Worm (Caenorhabditis elegans) whole organism, young adult: ENCODE measurements around the gene F38A6.5.
A peak's percentile ranks its signal among the peaks of the same experiment; 100 is the strongest.

Source experiments
- B0336.3 ChIP-seq: fragments of 200-800 bp; sonication (Bioruptor generic); IDR thresholded peaks from 2 replicates; pipeline ENCODE4 v1.3.6; 2022; ENCODE audit warnings: missing genetic modification characterization, missing compliant biosample characterization
- F10E7.11 ChIP-seq: sonication (generic microtip); optimal IDR thresholded peaks from 2 replicates; lab custom pipeline; 2017; ENCODE audit warnings: mild to moderate bottlenecking, missing genetic modification characterization, moderate library complexity, missing compliant biosample characterization
- F49E8.2 ChIP-seq: sonication (generic microtip); optimal IDR thresholded peaks from 3 replicates; lab custom pipeline; 2017; ENCODE audit warnings: missing genetic modification characterization, mild to moderate bottlenecking, missing compliant biosample characterization, antibody characterized with exemption, moderate library complexity; ENCODE audit not compliant: insufficient read depth
- F52B5.7 ChIP-seq: sonication (generic microtip); optimal IDR thresholded peaks from 2 replicates; lab custom pipeline; 2016; ENCODE audit warnings: mild to moderate bottlenecking, missing genetic modification characterization, missing compliant biosample characterization
- F57A8.1 ChIP-seq: fragments of 200-800 bp; sonication (Bioruptor generic); optimal IDR thresholded peaks from 2 replicates; lab custom pipeline; 2018; ENCODE audit warnings: mild to moderate bottlenecking, missing genetic modification characterization, moderate library complexity, missing compliant biosample characterization
- K11D2.4 ChIP-seq: fragments of 200-800 bp; sonication (Bioruptor generic); IDR thresholded peaks from 2 replicates; pipeline ENCODE4 v1.3.6; 2022; ENCODE audit warnings: missing genetic modification reagents, missing genetic modification characterization, missing compliant biosample characterization
- Y56A3A.18 ChIP-seq: fragments of 200-800 bp; sonication (Bioruptor generic); IDR thresholded peaks from 2 replicates; pipeline ENCODE4 v1.3.6; 2022; ENCODE audit warnings: missing genetic modification reagents, missing genetic modification characterization, missing compliant biosample characterization
- Y95B8A.8 ChIP-seq: fragments of 200-800 bp; sonication (Bioruptor generic); IDR thresholded peaks from 2 replicates; pipeline ENCODE4 v1.3.6; 2022; ENCODE audit warnings: missing genetic modification reagents, missing genetic modification characterization, missing compliant biosample characterization
- akir-1 ChIP-seq: fragments of 200-800 bp; sonication (Bioruptor generic); optimal IDR thresholded peaks from 2 replicates; lab custom pipeline; 2018; ENCODE audit warnings: mild to moderate bottlenecking, missing genetic modification characterization, moderate library complexity, missing compliant biosample characterization
- aptf-3 ChIP-seq: fragments of 200-800 bp; sonication (Bioruptor generic); IDR thresholded peaks from 2 replicates; pipeline ENCODE4 v1.3.6; 2022; ENCODE audit warnings: missing genetic modification characterization, missing compliant biosample characterization
- bed-2 ChIP-seq: fragments of 200-800 bp; sonication (Bioruptor generic); IDR thresholded peaks from 2 replicates; pipeline ENCODE4 v1.3.6; 2022; ENCODE audit warnings: missing genetic modification reagents, missing genetic modification characterization, missing compliant biosample characterization
- cebp-1 ChIP-seq, 2 experiments: fragments of 200-800 bp in 1 of 2; sonication (Bioruptor generic) in 1 of 2; sonication (generic microtip) in 1 of 2; IDR thresholded peaks in 1 of 2; optimal IDR thresholded peaks in 1 of 2; 2 replicates each; pipeline versions ENCODE4 v1.3.6 to Lab custom; 2017 to 2022; ENCODE audit warnings: missing compliant biosample characterization in 2 of 2, missing genetic modification characterization in 2 of 2, mild to moderate bottlenecking in 1 of 2, missing genetic modification reagents in 1 of 2, moderate library complexity in 1 of 2
- ceh-100 ChIP-seq: fragments of 200-800 bp; sonication (Bioruptor generic); IDR thresholded peaks from 2 replicates; pipeline ENCODE4 v1.3.6; 2022; ENCODE audit warnings: missing genetic modification reagents, missing genetic modification characterization, missing compliant biosample characterization
- ceh-40 ChIP-seq: fragments of 200-800 bp; sonication (Bioruptor generic); IDR thresholded peaks from 2 replicates; pipeline ENCODE4 v1.3.6; 2022; ENCODE audit warnings: missing genetic modification characterization, missing compliant biosample characterization
- ceh-58 ChIP-seq: fragments of 200-800 bp; sonication (Bioruptor generic); IDR thresholded peaks from 2 replicates; pipeline ENCODE4 v1.3.6; 2022; ENCODE audit warnings: missing genetic modification characterization, missing compliant biosample characterization
- dox-1 ChIP-seq: fragments of 200-800 bp; sonication (Bioruptor generic); IDR thresholded peaks from 2 replicates; pipeline ENCODE4 v1.3.6; 2022; ENCODE audit warnings: missing genetic modification reagents, missing genetic modification characterization, missing compliant biosample characterization
- dpff-1 ChIP-seq: sonication (generic microtip); optimal IDR thresholded peaks from 2 replicates; lab custom pipeline; 2017; ENCODE audit warnings: mild to moderate bottlenecking, missing genetic modification characterization, missing compliant biosample characterization
- egrh-3 ChIP-seq: fragments of 200-800 bp; sonication (Bioruptor generic); IDR thresholded peaks from 2 replicates; pipeline ENCODE4 v1.3.6; 2022; ENCODE audit warnings: missing genetic modification reagents, missing genetic modification characterization, missing compliant biosample characterization
- ekl-4 ChIP-seq: fragments of 200-800 bp; sonication (Bioruptor generic); IDR thresholded peaks from 2 replicates; pipeline ENCODE4 v1.3.6; 2022; ENCODE audit warnings: missing genetic modification reagents, missing genetic modification characterization, missing compliant biosample characterization
- ets-4 ChIP-seq: fragments of 200-800 bp; sonication (Bioruptor generic); optimal IDR thresholded peaks from 2 replicates; lab custom pipeline; 2018; ENCODE audit warnings: mild to moderate bottlenecking, missing genetic modification characterization, missing compliant biosample characterization
- fkh-3 ChIP-seq: sonication (generic microtip); optimal IDR thresholded peaks from 2 replicates; lab custom pipeline; 2016; ENCODE audit warnings: mild to moderate bottlenecking, missing genetic modification characterization, missing compliant biosample characterization
- gei-17 ChIP-seq: fragments of 200-800 bp; sonication (Bioruptor generic); optimal IDR thresholded peaks from 2 replicates; lab custom pipeline; 2018; ENCODE audit warnings: mild to moderate bottlenecking, missing genetic modification characterization, missing compliant biosample characterization
- hlh-12 ChIP-seq: sonication (generic microtip); optimal IDR thresholded peaks from 2 replicates; lab custom pipeline; 2016; ENCODE audit warnings: missing genetic modification characterization, missing compliant biosample characterization
- hmg-1.2 ChIP-seq: fragments of 200-800 bp; sonication (Bioruptor generic); IDR thresholded peaks from 2 replicates; pipeline ENCODE4 v1.3.6; 2022; ENCODE audit warnings: missing genetic modification reagents, missing genetic modification characterization, missing compliant biosample characterization
- lin-35 ChIP-seq, 3 experiments: fragments of 150-350 bp in 2 of 3; sonication (generic microtip) in 1 of 3; optimal IDR thresholded peaks; 2 replicates each; lab custom pipeline; 2014 to 2018; ENCODE audit warnings: missing biosample characterization in 3 of 3, missing genetic modification characterization in 3 of 3, missing genetic modification reagents in 3 of 3
- lsy-27 ChIP-seq: sonication (generic microtip); optimal IDR thresholded peaks from 2 replicates; lab custom pipeline; 2017; ENCODE audit warnings: missing genetic modification characterization, mild to moderate bottlenecking, missing compliant biosample characterization, antibody characterized with exemption, missing genotype, borderline replicate concordance; ENCODE audit not compliant: insufficient read depth
- mxl-1 ChIP-seq: sonication (generic microtip); optimal IDR thresholded peaks from 2 replicates; lab custom pipeline; 2016; ENCODE audit warnings: missing genetic modification characterization, missing compliant biosample characterization
- nhr-120 ChIP-seq: fragments of 200-800 bp; sonication (Bioruptor generic); IDR thresholded peaks from 2 replicates; pipeline ENCODE4 v1.3.6; 2022; ENCODE audit warnings: missing genetic modification characterization, missing compliant biosample characterization
- pbrm-1 ChIP-seq: fragments of 200-800 bp; sonication (Bioruptor generic); IDR thresholded peaks from 2 replicates; pipeline ENCODE4 v1.3.6; 2022; ENCODE audit warnings: missing genetic modification reagents, missing genetic modification characterization, missing compliant biosample characterization
- repo-1 ChIP-seq: sonication (generic microtip); optimal IDR thresholded peaks from 2 replicates; lab custom pipeline; 2017; ENCODE audit warnings: mild to moderate bottlenecking, missing genetic modification characterization, missing compliant biosample characterization
- sdz-38 ChIP-seq: sonication (generic microtip); optimal IDR thresholded peaks from 2 replicates; lab custom pipeline; 2016; ENCODE audit warnings: missing genotype, missing genetic modification characterization, missing compliant biosample characterization
- somi-1 ChIP-seq: fragments of 200-800 bp; sonication (Bioruptor generic); optimal IDR thresholded peaks from 2 replicates; lab custom pipeline; 2018; ENCODE audit warnings: mild to moderate bottlenecking, missing genetic modification characterization, missing compliant biosample characterization
- sptf-2 ChIP-seq: fragments of 200-800 bp; sonication (Bioruptor generic); optimal IDR thresholded peaks from 2 replicates; lab custom pipeline; 2018; ENCODE audit warnings: mild to moderate bottlenecking, missing genetic modification characterization, missing compliant biosample characterization
- xnd-1 ChIP-seq: sonication (generic microtip); optimal IDR thresholded peaks from 2 replicates; lab custom pipeline; 2016; ENCODE audit warnings: missing genotype, missing genetic modification reagents, missing genetic modification characterization, missing compliant biosample characterization
- zfh-2 ChIP-seq: fragments of 200-800 bp; sonication (Bioruptor generic); conservative IDR thresholded peaks from 2 replicates; pipeline ENCODE4 v1.3.6; 2022; ENCODE audit warnings: missing genetic modification reagents, missing genetic modification characterization, missing compliant biosample characterization
- ztf-22 ChIP-seq: fragments of 200-800 bp; sonication (Bioruptor generic); optimal IDR thresholded peaks from 2 replicates; lab custom pipeline; 2018; ENCODE audit warnings: mild to moderate bottlenecking, missing genetic modification characterization, moderate library complexity, missing compliant biosample characterization
- ztf-25 ChIP-seq: fragments of 200-800 bp; sonication (Bioruptor generic); IDR thresholded peaks from 2 replicates; pipeline ENCODE4 v1.3.6; 2022; ENCODE audit warnings: missing genetic modification reagents, missing genetic modification characterization, missing compliant biosample characterization
- ztf-3 ChIP-seq: fragments of 200-800 bp; sonication (Bioruptor generic); optimal IDR thresholded peaks from 2 replicates; lab custom pipeline; 2018; ENCODE audit warnings: mild to moderate bottlenecking, missing genetic modification characterization, missing compliant biosample characterization

Gene F38A6.5

ce11 chrV:20785050-20785847, 11.7 kb upstream of the F38A6.5 start (continued):
- no peak for TF ChIP-seq F10E7.11 (tag; lab: Kevin White, UChicago)
- TF ChIP-seq, all 124 proteins: peak for 14

- 0 out of 2 replicates have a peak, but pooled peaks have one; percentile 27 for TF ChIP-seq ceh-58 (GFP tag; lab: Robert Waterston, UW)
- no peak for TF ChIP-seq ekl-4
- TF ChIP-seq sptf-2: no peak
- TF ChIP-seq ztf-22 (GFP tag; lab: Kevin White, UChicago): no peak
- no peak for TF ChIP-seq ztf-3 (GFP tag; lab: Kevin White, UChicago)
- no peak for TF ChIP-seq ceh-100 (GFP tag; lab: Robert Waterston, UW)
- no peak for TF ChIP-seq nhr-120 (GFP tag; lab: Robert Waterston, UW)
- no peak for TF ChIP-seq pbrm-1 (GFP tag; lab: Robert Waterston, UW)
- TF ChIP-seq ets-4: no peak
- no peak for TF ChIP-seq akir-1 (GFP tag; lab: Kevin White, UChicago)
- TF ChIP-seq egrh-3 (GFP tag; lab: Robert Waterston, UW): peak; percentile 50; the same call in 1 of the 2 replicates
- TF ChIP-seq repo-1 (tag; lab: Kevin White, UChicago): peak; percentile 36
- no peak for TF ChIP-seq bed-2 (GFP tag; lab: Robert Waterston, UW)
- peak; percentile 51 for TF ChIP-seq F52B5.7 (tag; lab: Kevin White, UChicago)
- no peak for TF ChIP-seq lsy-27 (tag; lab: Kevin White, UChicago)
- peak; percentile 19; the same call in 1 of the 2 replicates for TF ChIP-seq B0336.3 (GFP tag; lab: Robert Waterston, UW)
- no peak for TF ChIP-seq Y95B8A.8 (GFP tag; lab: Robert Waterston, UW)
- 0 out of 2 replicates have a peak, but pooled peaks have one; percentile 13 for TF ChIP-seq hmg-1.2
- TF ChIP-seq zfh-2 (GFP tag; lab: Robert Waterston, UW): peak; percentile 74
- no peak for TF ChIP-seq lin-35 (GFP tag; optimal IDR thresholded peaks at IDR 0.05; lab: Kevin White, UChicago)
- no peak for TF ChIP-seq dox-1 (GFP tag; lab: Robert Waterston, UW)
- TF ChIP-seq F57A8.1: no peak
- TF ChIP-seq sdz-38 (tag; lab: Kevin White, UChicago): no peak
- no peak for TF ChIP-seq gei-17 (GFP tag; lab: Kevin White, UChicago)
- TF ChIP-seq somi-1 (GFP tag; lab: Kevin White, UChicago): no peak
- no peak for TF ChIP-seq xnd-1 (tag; lab: Kevin White, UChicago)
- no peak for TF ChIP-seq K11D2.4 (GFP tag; lab: Robert Waterston, UW)
- TF ChIP-seq F49E8.2: no peak
- no peak for TF ChIP-seq hlh-12 (tag; lab: Kevin White, UChicago)
- TF ChIP-seq ceh-40 (GFP tag; lab: Robert Waterston, UW): no peak
- TF ChIP-seq fkh-3 (tag; lab: Kevin White, UChicago): no peak
- no peak for TF ChIP-seq dpff-1 (tag; lab: Kevin White, UChicago)
- TF ChIP-seq mxl-1 (tag; lab: Kevin White, UChicago): no peak
- 0 out of 2 replicates have a peak, but pooled peaks have one; percentile 27 for TF ChIP-seq Y56A3A.18 (GFP tag; lab: Robert Waterston, UW)
- no peak for TF ChIP-seq cebp-1 (GFP tag; IDR thresholded peaks at IDR 0.05; lab: Robert Waterston, UW)
- peak; percentile 26 for TF ChIP-seq cebp-1 (tag; optimal IDR thresholded peaks at IDR 0.05; lab: Kevin White, UChicago)
- TF ChIP-seq aptf-3 (GFP tag; lab: Robert Waterston, UW): no peak
- TF ChIP-seq ztf-25 (GFP tag; lab: Robert Waterston, UW): peak; percentile 26; the same call in 1 of the 2 replicates
These were observed 10.1 kb upstream of the F38A6.5 start for ce11 chrV:20783642-20784041.
